Fruit fly (Drosophila melanogaster) whole organism, pupa: ENCODE data around the gene Trxr1.

Experiments
- CG10348 ChIP-seq: fragments of 200-800 bp; sonication (Bioruptor generic); IDR thresholded peaks from 2 replicates; pipeline ENCODE4 v1.3.6; 2022; ENCODE audit warnings: missing biosample characterization, missing genetic modification characterization
- CG12605 ChIP-seq: fragments of 200-800 bp; sonication (Bioruptor generic); IDR thresholded peaks from 2 replicates; pipeline ENCODE4 v1.3.6; 2022; ENCODE audit warnings: missing biosample characterization, missing genetic modification characterization
- CG13204 ChIP-seq: fragments of 200-800 bp; sonication (Bioruptor generic); optimal IDR thresholded peaks from 2 replicates; lab custom pipeline; 2018; ENCODE audit warnings: missing biosample characterization, mild to moderate bottlenecking, missing genetic modification characterization, moderate library complexity
- CG14655 ChIP-seq: fragments of 200-800 bp; sonication (Bioruptor generic); optimal IDR thresholded peaks from 3 replicates; lab custom pipeline; 2017; ENCODE audit warnings: mild to moderate bottlenecking, missing biosample characterization, missing genetic modification reagents, missing genetic modification characterization
- CG15710 ChIP-seq: fragments of 200-800 bp; sonication (Bioruptor generic); optimal IDR thresholded peaks from 2 replicates; lab custom pipeline; 2018; ENCODE audit warnings: missing biosample characterization, mild to moderate bottlenecking, missing genetic modification characterization, moderate library complexity
- CG17806 ChIP-seq: fragments of 200-800 bp; sonication (Bioruptor generic); optimal IDR thresholded peaks from 2 replicates; lab custom pipeline; 2018; ENCODE audit warnings: missing biosample characterization, mild to moderate bottlenecking, missing genetic modification characterization, moderate library complexity
- CG32121 ChIP-seq: fragments of 200-800 bp; sonication (Bioruptor generic); IDR thresholded peaks from 2 replicates; pipeline ENCODE4 v1.3.6; 2022; ENCODE audit warnings: missing biosample characterization, missing genetic modification characterization
- CG34367 ChIP-seq: fragments of 200-800 bp; sonication (Bioruptor generic); optimal IDR thresholded peaks from 2 replicates; lab custom pipeline; 2018; ENCODE audit warnings: missing biosample characterization, mild to moderate bottlenecking, missing genetic modification characterization
- CG4496 ChIP-seq: fragments of 200-800 bp; sonication (Bioruptor generic); IDR thresholded peaks from 3 replicates; pipeline ENCODE4 v1.3.6; 2022; ENCODE audit warnings: missing biosample characterization, missing genetic modification characterization
- CG8159 ChIP-seq: fragments of 200-800 bp; sonication (Bioruptor generic); optimal IDR thresholded peaks from 3 replicates; lab custom pipeline; 2018; ENCODE audit warnings: missing biosample characterization, mild to moderate bottlenecking, missing genetic modification characterization, moderate library complexity
- CG8301 ChIP-seq: fragments of 200-800 bp; sonication (Bioruptor generic); optimal IDR thresholded peaks from 2 replicates; lab custom pipeline; 2018; ENCODE audit warnings: missing biosample characterization, mild to moderate bottlenecking, missing genetic modification characterization
- CG9948 ChIP-seq: fragments of 200-800 bp; sonication (Bioruptor generic); optimal IDR thresholded peaks from 2 replicates; lab custom pipeline; 2018; ENCODE audit warnings: missing biosample characterization, mild to moderate bottlenecking, missing genetic modification characterization, moderate library complexity
- D1 ChIP-seq: fragments of 200-800 bp; sonication (Bioruptor generic); optimal IDR thresholded peaks from 2 replicates; lab custom pipeline; 2018; ENCODE audit warnings: missing biosample characterization, mild to moderate bottlenecking, missing genetic modification characterization, moderate library complexity
- EcR ChIP-seq: fragments of 200-800 bp; sonication (Bioruptor generic); optimal IDR thresholded peaks from 3 replicates; lab custom pipeline; 2019; ENCODE audit warnings: missing biosample characterization, missing genetic modification characterization, mild to moderate bottlenecking, moderate library complexity, missing genetic modification reagents
- Ets98B ChIP-seq: fragments of 200-800 bp; sonication (Bioruptor generic); IDR thresholded peaks from 2 replicates; pipeline ENCODE4 v1.3.6; 2022; ENCODE audit warnings: missing biosample characterization, missing genetic modification characterization
- Pif1A ChIP-seq: fragments of 200-800 bp; sonication (Bioruptor generic); optimal IDR thresholded peaks from 3 replicates; lab custom pipeline; 2016; ENCODE audit warnings: missing biosample characterization, missing genetic modification characterization
- Pif1B ChIP-seq: fragments of 200-800 bp; sonication (Bioruptor generic); optimal IDR thresholded peaks from 3 replicates; lab custom pipeline; 2016; ENCODE audit warnings: missing biosample characterization, missing genetic modification characterization
- Snoo ChIP-seq: fragments of 200-800 bp; sonication (Bioruptor generic); optimal IDR thresholded peaks from 3 replicates; lab custom pipeline; 2017; ENCODE audit warnings: missing biosample characterization, mild to moderate bottlenecking, missing genetic modification characterization, inconsistent platforms
- fd96Ca ChIP-seq: fragments of 200-800 bp; sonication (Bioruptor generic); IDR thresholded peaks from 3 replicates; pipeline ENCODE4 v1.3.6; 2022; ENCODE audit warnings: missing biosample characterization, missing genetic modification characterization
- gl ChIP-seq: fragments of 200-800 bp; sonication (Bioruptor generic); optimal IDR thresholded peaks from 2 replicates; lab custom pipeline; 2018; ENCODE audit warnings: missing biosample characterization, mild to moderate bottlenecking, missing genetic modification characterization
- rn ChIP-seq: fragments of 200-800 bp; sonication (Bioruptor generic); IDR thresholded peaks from 2 replicates; pipeline ENCODE4 v1.3.6; 2022; ENCODE audit warnings: missing biosample characterization, missing genetic modification characterization

Gene Trxr1

DNA sequence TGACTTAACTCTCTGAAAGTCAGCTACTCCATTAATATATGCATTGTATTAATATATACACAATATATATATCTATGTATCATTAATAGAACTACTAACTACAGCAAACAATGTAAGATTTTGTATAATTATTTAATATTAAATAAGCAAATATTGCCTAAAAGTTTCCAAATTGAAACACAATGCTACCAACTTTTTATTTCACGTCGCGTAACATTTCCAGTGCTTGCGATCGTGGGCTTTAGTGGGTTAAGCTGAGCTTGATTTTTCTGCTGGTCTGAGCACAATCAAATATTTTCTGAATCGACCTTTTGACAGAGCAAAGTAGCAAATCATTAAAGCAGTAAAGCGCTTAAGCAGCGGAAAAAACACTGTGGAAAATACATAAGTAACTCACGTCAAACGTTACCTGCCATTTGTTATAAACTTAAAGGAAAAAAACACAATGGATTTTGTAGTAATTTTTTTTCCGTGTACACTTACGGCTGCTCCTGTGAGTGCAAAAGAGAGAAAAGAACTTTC, 16.0 kb downstream of the Trxr1 start:
- TF ChIP-seq CG13204 (no peak), Pif1A (GFP tag; lab: Kevin White, UChicago) (no peak), Pif1B (no peak), D1 (tag; lab: Kevin White, UChicago) (no peak)

DNA sequence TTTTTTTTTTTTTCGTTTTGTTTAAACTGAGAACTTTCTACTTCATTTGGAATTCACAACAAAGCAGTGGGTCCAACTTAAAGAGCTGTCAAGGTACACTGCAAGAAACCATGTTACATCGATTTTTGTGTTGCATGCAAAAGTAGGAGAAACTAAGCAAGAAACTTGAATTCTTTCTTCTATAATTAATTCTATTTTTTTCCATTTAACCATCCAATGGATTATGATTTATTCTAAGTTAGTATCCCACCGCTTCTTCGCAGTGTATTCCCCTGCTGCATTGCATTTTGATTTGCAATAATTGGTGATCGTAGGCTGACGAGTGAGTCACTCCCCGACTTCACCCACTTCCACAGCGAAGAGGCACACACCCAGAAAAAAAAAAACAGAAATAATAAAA, 17.6 kb downstream of the Trxr1 start:
- TF ChIP-seq Pif1A (GFP tag; lab: Kevin White, UChicago) (peak; percentile 28), D1 (tag; lab: Kevin White, UChicago) (no peak), Pif1B (no peak), fd96Ca (peak; percentile 55; the same call in 1 of the 3 replicates), CG14655 (GFP tag; lab: Kevin White, UChicago) (peak; percentile 56), Ets98B (GFP tag; lab: Robert Waterston, UW) (peak; percentile 44), CG8301 (tag; lab: Kevin White, UChicago) (peak; percentile 46), rn (GFP tag; lab: Robert Waterston, UW) (no peak), Snoo (tag; lab: Kevin White, UChicago) (no peak), CG34367 (tag; lab: Kevin White, UChicago) (peak; percentile 5), CG8159 (tag; lab: Kevin White, UChicago) (peak; percentile 38), CG15710 (tag; lab: Kevin White, UChicago) (peak; percentile 39), gl (tag; lab: Kevin White, UChicago) (no peak), CG12605 (0 out of 2 replicates have a peak, but pooled peaks have one; percentile 23), CG32121 (GFP tag; lab: Robert Waterston, UW) (peak; percentile 44; the same call in 1 of the 2 replicates), CG17806 (tag; lab: Kevin White, UChicago) (peak; percentile 40), CG9948 (tag; lab: Kevin White, UChicago) (peak; percentile 39), CG10348 (GFP tag; lab: Robert Waterston, UW) (no peak), CG4496 (GFP tag; lab: Robert Waterston, UW) (peak; percentile 67; the same call in 2 of the 3 replicates)

DNA sequence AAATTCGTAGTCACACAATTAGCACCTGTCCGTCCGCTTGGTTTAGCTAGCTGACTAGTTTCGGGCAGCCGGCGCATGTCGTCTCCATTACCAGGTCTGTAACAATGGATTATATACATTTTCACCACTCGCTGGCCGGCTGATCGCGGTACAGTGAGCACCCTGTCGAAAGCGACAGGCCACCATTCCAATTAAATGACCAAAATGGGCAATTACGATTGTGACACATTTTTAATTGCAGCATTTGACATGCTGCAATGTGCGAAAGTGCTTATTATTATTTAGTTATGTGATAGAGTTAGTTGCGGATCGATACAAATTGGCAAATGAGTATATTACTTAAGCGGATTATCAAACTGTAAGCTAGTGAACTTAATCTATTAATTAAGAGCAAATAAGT, 20.9 kb downstream of the Trxr1 start:
- no peak for TF ChIP-seq CG15710 (tag; lab: Kevin White, UChicago)
- no peak for TF ChIP-seq rn (GFP tag; lab: Robert Waterston, UW)
- TF ChIP-seq EcR (GFP tag; lab: Kevin White, UChicago): no peak
- TF ChIP-seq CG32121 (GFP tag; lab: Robert Waterston, UW): no peak
- TF ChIP-seq D1 (tag; lab: Kevin White, UChicago): no peak

DNA sequence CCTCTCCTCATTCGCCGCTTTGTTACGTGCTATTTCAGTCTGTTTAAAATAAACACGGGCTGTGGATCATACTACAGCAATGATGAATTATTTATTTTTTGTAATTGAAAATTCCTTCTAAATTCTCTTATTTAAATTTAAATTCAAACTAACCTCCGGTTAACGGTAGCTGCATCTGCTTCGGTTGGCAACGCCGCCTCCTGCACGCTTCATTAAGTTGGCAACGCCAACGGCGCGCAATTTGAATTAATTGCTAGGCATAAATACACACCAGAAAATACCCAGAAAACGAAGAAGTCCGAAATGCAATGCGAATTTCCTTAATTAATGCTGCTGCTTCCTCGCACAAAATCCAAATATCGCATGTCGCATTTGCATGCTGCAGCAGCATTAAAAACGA, 22.9 kb downstream of the Trxr1 start:
- TF ChIP-seq CG17806 (tag; lab: Kevin White, UChicago): no peak
- TF ChIP-seq Pif1A (GFP tag; lab: Kevin White, UChicago): no peak
- no peak for TF ChIP-seq CG9948 (tag; lab: Kevin White, UChicago)
- TF ChIP-seq CG13204: no peak
- TF ChIP-seq rn (GFP tag; lab: Robert Waterston, UW): no peak
- no peak for TF ChIP-seq CG10348 (GFP tag; lab: Robert Waterston, UW)
- TF ChIP-seq CG12605: no peak
- no peak for TF ChIP-seq CG34367 (tag; lab: Kevin White, UChicago)
- no peak for TF ChIP-seq D1 (tag; lab: Kevin White, UChicago)
- no peak for TF ChIP-seq Ets98B (GFP tag; lab: Robert Waterston, UW)
- TF ChIP-seq CG8301 (tag; lab: Kevin White, UChicago): no peak
- no peak for TF ChIP-seq Pif1B
- no peak for TF ChIP-seq CG15710 (tag; lab: Kevin White, UChicago)
- TF ChIP-seq CG8159 (tag; lab: Kevin White, UChicago): no peak
- no peak for TF ChIP-seq fd96Ca
- TF ChIP-seq CG32121 (GFP tag; lab: Robert Waterston, UW): no peak
- no peak for TF ChIP-seq Snoo (tag; lab: Kevin White, UChicago)

DNA sequence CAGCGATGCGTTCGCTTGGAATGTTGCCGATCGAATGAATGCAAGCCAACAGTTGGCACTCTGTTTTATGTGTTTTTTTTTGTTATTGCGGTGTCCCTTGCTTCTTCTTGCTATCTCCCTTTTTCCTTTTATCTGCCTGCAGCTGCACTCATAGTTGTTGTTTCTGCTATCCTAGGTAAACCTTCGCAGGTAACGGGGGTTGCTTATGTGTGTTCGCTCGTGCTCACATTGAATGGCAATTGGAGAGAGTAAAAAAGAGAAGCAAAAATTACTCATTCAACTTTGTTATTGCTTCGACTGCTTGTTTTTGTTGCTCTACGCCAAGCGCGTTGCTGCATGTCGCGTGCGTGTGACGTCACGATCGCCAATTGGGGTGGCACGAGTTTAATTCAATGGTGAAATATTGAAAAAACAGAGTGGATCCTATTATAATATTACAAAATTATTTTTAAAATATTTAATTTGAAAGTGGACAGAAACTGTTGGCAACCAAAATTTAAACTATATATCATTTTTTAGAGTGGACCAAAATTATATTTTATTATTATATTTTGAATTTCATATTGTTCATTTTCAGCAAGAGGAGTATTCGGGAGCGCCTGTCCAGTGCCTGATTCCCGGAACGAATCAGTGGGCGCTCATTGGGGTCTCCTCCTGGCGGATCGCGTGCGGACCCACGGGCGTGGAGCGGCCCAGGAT, 29.2 kb downstream of the Trxr1 start, which contains the start of gene Corp:
Gene Corp, minus strand, starts transcription at position 47 of the 699 bp plus-strand sequence.
- TF ChIP-seq CG4496 (GFP tag; lab: Robert Waterston, UW): peak; percentile 79; the same call in 2 of the 3 replicates
- peak; percentile 77 for TF ChIP-seq fd96Ca
- TF ChIP-seq CG8301 (tag; lab: Kevin White, UChicago): peak; percentile 50
- TF ChIP-seq EcR (GFP tag; lab: Kevin White, UChicago): peak; percentile 59
- peak; percentile 42 for TF ChIP-seq D1 (tag; lab: Kevin White, UChicago)
- peak; percentile 64 for TF ChIP-seq CG14655 (GFP tag; lab: Kevin White, UChicago)
- peak; percentile 61 for TF ChIP-seq CG9948 (tag; lab: Kevin White, UChicago)
- TF ChIP-seq CG32121 (GFP tag; lab: Robert Waterston, UW): peak; percentile 70
- no peak for TF ChIP-seq rn (GFP tag; lab: Robert Waterston, UW)
- TF ChIP-seq Pif1B: peak; percentile 70
- no peak for TF ChIP-seq CG10348 (GFP tag; lab: Robert Waterston, UW)
- TF ChIP-seq CG15710 (tag; lab: Kevin White, UChicago): peak; percentile 58
- TF ChIP-seq CG17806 (tag; lab: Kevin White, UChicago): peak; percentile 61
- TF ChIP-seq CG34367 (tag; lab: Kevin White, UChicago): peak; percentile 52
- TF ChIP-seq CG8159 (tag; lab: Kevin White, UChicago): peak; percentile 99
- peak; percentile 12 for TF ChIP-seq gl (tag; lab: Kevin White, UChicago)
- no peak for TF ChIP-seq Snoo (tag; lab: Kevin White, UChicago)
- no peak for TF ChIP-seq CG13204
- TF ChIP-seq CG12605: peak; percentile 39; the same call in 1 of the 2 replicates
- peak; percentile 71 for TF ChIP-seq Ets98B (GFP tag; lab: Robert Waterston, UW)
- peak; percentile 66 for TF ChIP-seq Pif1A (GFP tag; lab: Kevin White, UChicago)
